Worm (Caenorhabditis elegans) whole organism, mixed stage, embryonic: ENCODE measurements around the gene C16D2.1.

Experiments used
- ces-1 ChIP-seq: fragments of 150-350 bp; optimal IDR thresholded peaks from 2 replicates; lab custom pipeline; 2014; ENCODE audit warnings: missing biosample characterization, missing genetic modification reagents, missing genetic modification characterization
- cnd-1 ChIP-seq: fragments of 200-800 bp; sonication (Bioruptor generic); optimal IDR thresholded peaks from 2 replicates; lab custom pipeline; 2018; ENCODE audit warnings: mild to moderate bottlenecking, missing genetic modification characterization, missing compliant biosample characterization
- lin-13 ChIP-seq: fragments of 150-350 bp; optimal IDR thresholded peaks from 2 replicates; lab custom pipeline; 2014; ENCODE audit warnings: missing biosample characterization, missing genetic modification characterization
- lsy-2 ChIP-seq: fragments of 150-350 bp; optimal IDR thresholded peaks from 2 replicates; lab custom pipeline; 2014; ENCODE audit warnings: missing biosample characterization, missing genetic modification characterization
- nhr-237 ChIP-seq: fragments of 150-350 bp; optimal IDR thresholded peaks from 2 replicates; lab custom pipeline; 2014; ENCODE audit warnings: missing biosample characterization, missing genetic modification characterization
- nhr-28 ChIP-seq: fragments of 150-350 bp; optimal IDR thresholded peaks from 2 replicates; lab custom pipeline; 2014; ENCODE audit warnings: missing biosample characterization, missing genetic modification characterization
- nhr-76 ChIP-seq: sonication (generic microtip); optimal IDR thresholded peaks from 2 replicates; lab custom pipeline; 2017; ENCODE audit warnings: missing biosample characterization, missing genetic modification characterization
- sem-2 ChIP-seq: fragments of 200-800 bp; sonication (Bioruptor generic); optimal IDR thresholded peaks from 2 replicates; lab custom pipeline; 2018; ENCODE audit warnings: mild to moderate bottlenecking, missing genetic modification characterization, missing compliant biosample characterization
- tbx-8 ChIP-seq: fragments of 200-800 bp; sonication (Bioruptor generic); optimal IDR thresholded peaks from 2 replicates; lab custom pipeline; 2018; ENCODE audit warnings: mild to moderate bottlenecking, missing genetic modification characterization, moderate library complexity, missing compliant biosample characterization
- unc-120 ChIP-seq: sonication (generic microtip); optimal IDR thresholded peaks from 2 replicates; lab custom pipeline; 2017; ENCODE audit warnings: missing genetic modification characterization, missing compliant biosample characterization; ENCODE audit not compliant: poor library complexity, severe bottlenecking
- unc-39 ChIP-seq: fragments of 150-350 bp; optimal IDR thresholded peaks from 2 replicates; lab custom pipeline; 2014; ENCODE audit warnings: missing biosample characterization, missing genetic modification characterization
- unc-62 ChIP-seq: fragments of 150-350 bp; optimal IDR thresholded peaks from 2 replicates; lab custom pipeline; 2014; ENCODE audit warnings: missing biosample characterization, missing genetic modification reagents, missing genetic modification characterization
- zip-8 ChIP-seq: fragments of 150-350 bp; optimal IDR thresholded peaks from 2 replicates; lab custom pipeline; 2014; ENCODE audit warnings: missing biosample characterization, missing genetic modification characterization
- ztf-11 ChIP-seq: fragments of 150-350 bp; optimal IDR thresholded peaks from 2 replicates; lab custom pipeline; 2014; ENCODE audit warnings: missing biosample characterization, missing genetic modification characterization

- no peak for TF ChIP-seq tbx-8 (GFP tag; lab: Kevin White, UChicago)
- no peak for TF ChIP-seq cnd-1
- no peak for TF ChIP-seq lin-13 (tag; lab: Kevin White, UChicago)
- no peak for TF ChIP-seq sem-2 (GFP tag; lab: Kevin White, UChicago)
- no peak for TF ChIP-seq ztf-11 (tag; lab: Kevin White, UChicago)
- no peak for TF ChIP-seq unc-62 (GFP tag; lab: Kevin White, UChicago)
- no peak for TF ChIP-seq nhr-237 (tag; lab: Kevin White, UChicago)
- no peak for TF ChIP-seq nhr-76 (tag; lab: Kevin White, UChicago)
- TF ChIP-seq unc-39 (tag; lab: Kevin White, UChicago) = no peak
- TF ChIP-seq unc-120 (tag; lab: Kevin White, UChicago) = no peak
- TF ChIP-seq ces-1 = no peak
- TF ChIP-seq zip-8 (tag; lab: Kevin White, UChicago) = no peak
- no peak for TF ChIP-seq nhr-28 (tag; lab: Kevin White, UChicago)
- no peak for TF ChIP-seq lsy-2
These were observed 13.6 kb upstream of the C16D2.1 start for ce11 chrII:9117789-9118242.
